Worm (Caenorhabditis elegans): ENCODE measurements around the gene col-14.

The col-14 gene

DNA sequence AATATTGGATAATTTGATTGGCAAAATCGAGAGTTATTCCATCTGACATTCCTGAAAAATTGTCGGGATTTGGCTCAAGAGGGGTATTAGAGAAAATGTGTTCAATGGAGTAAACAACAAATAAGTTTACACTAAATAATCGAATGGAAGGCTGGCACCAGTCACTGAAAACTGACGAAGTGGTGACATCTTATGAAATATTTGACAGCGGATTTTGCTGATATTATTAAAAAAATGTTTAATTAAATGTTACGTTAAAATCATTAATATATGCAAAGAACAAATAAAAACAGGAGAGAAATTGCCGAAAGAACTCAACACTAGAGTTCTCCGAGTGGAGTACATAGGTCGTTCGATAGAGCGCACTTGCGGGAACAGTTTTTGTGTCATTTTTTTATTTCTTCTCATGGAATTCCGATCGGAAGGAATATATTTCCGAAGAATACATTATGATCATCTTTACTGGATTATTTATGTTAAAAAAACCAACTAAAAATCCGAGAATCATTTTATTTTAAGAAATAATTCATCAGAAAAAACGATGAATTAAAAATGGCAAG is 32.4 kb downstream of the col-14 start, which contains the start of gene tag-322:
tag-322 (minus strand) TSS at position 51 of the 560 bp plus-strand sequence.
- TF ChIP-seq sptf-1 (tag; optimal IDR thresholded peaks at IDR 0.05) = no peak
- TF ChIP-seq mls-2 (tag; optimal IDR thresholded peaks at IDR 0.05) = peak; percentile 17
- TF ChIP-seq M03D4.4 (tag; optimal IDR thresholded peaks at IDR 0.05) = no peak
- no peak for TF ChIP-seq flh-1 (GFP tag; optimal IDR thresholded peaks at IDR 0.05)
- TF ChIP-seq zip-8 (tag; optimal IDR thresholded peaks at IDR 0.05) = no peak
- no peak for TF ChIP-seq hlh-1 (tag; optimal IDR thresholded peaks at IDR 0.05)
- TF ChIP-seq nhr-2 (tag; optimal IDR thresholded peaks at IDR 0.05) = no peak
- peak; percentile 41 for TF ChIP-seq lsy-2 (tag; optimal IDR thresholded peaks at IDR 0.05)
- TF ChIP-seq cnd-1 (tag; optimal IDR thresholded peaks at IDR 0.05) = no peak
- TF ChIP-seq ceh-43 (GFP tag; optimal IDR thresholded peaks at IDR 0.05) = no peak
- no peak for TF ChIP-seq snpc-4 (tag; optimal IDR thresholded peaks at IDR 0.05)
- no peak for TF ChIP-seq lin-32 (GFP tag; optimal IDR thresholded peaks at IDR 0.05)
- no peak for TF ChIP-seq unc-39 (tag; optimal IDR thresholded peaks at IDR 0.05)
- TF ChIP-seq mep-1 (tag; optimal IDR thresholded peaks at IDR 0.05) = peak; percentile 64
- TF ChIP-seq nhr-237 (tag; optimal IDR thresholded peaks at IDR 0.05) = no peak
- no peak for TF ChIP-seq sem-2 (GFP tag; optimal IDR thresholded peaks at IDR 0.05)
- no peak for TF ChIP-seq unc-120 (tag; optimal IDR thresholded peaks at IDR 0.05; ENCODE audit: poor library complexity, severe bottlenecking)
- TF ChIP-seq ces-1 (GFP tag; optimal IDR thresholded peaks at IDR 0.05) = peak; percentile 15
- TF ChIP-seq nhr-76 (tag; optimal IDR thresholded peaks at IDR 0.05) = no peak
- no peak for TF ChIP-seq bed-3 (GFP tag; optimal IDR thresholded peaks at IDR 0.05)

- TF ChIP-seq sem-2 (GFP tag; optimal IDR thresholded peaks at IDR 0.05) (peak; percentile 17), lsy-2 (tag; optimal IDR thresholded peaks at IDR 0.05) (peak; percentile 25), ham-2 (GFP tag; optimal IDR thresholded peaks at IDR 0.05) (no peak), snpc-4 (tag; optimal IDR thresholded peaks at IDR 0.05) (no peak), M03D4.4 (tag; optimal IDR thresholded peaks at IDR 0.05) (no peak), unc-39 (tag; optimal IDR thresholded peaks at IDR 0.05) (no peak), hlh-1 (tag; optimal IDR thresholded peaks at IDR 0.05) (peak; percentile 7)
Measured at ce11 chrIV:7789521-7789949, 36.3 kb downstream of the col-14 start, which contains the start of gene imp-3. TSS of gene imp-3 (minus strand) at chrIV:7789613.

DNA sequence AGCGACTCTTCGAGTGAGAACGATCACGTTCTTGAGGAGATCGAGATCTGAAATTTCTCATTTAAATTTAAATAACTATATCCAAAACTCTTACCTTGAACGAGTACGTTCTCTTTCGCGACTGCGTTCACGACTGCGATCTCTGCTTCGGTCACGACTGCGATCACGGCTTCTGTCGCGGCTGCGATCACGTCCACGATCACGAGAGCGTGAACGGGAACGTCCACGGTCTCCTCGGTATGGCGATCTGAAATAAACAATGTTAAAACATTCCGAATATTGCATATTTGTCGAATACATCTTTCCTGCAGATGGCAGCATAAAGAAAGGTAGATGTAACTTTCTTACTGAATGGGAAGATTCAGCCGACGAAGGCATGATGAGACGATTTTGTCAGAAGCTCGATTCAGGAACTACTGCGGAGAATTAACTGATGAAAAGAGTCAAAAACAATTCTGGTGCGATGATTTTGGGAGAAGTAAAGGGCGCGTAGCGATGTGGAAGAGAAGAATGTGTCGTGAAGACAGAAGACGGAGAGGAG is 37.0 kb downstream of the col-14 start:
- no peak for TF ChIP-seq ztf-11 (tag; optimal IDR thresholded peaks at IDR 0.05)

DNA sequence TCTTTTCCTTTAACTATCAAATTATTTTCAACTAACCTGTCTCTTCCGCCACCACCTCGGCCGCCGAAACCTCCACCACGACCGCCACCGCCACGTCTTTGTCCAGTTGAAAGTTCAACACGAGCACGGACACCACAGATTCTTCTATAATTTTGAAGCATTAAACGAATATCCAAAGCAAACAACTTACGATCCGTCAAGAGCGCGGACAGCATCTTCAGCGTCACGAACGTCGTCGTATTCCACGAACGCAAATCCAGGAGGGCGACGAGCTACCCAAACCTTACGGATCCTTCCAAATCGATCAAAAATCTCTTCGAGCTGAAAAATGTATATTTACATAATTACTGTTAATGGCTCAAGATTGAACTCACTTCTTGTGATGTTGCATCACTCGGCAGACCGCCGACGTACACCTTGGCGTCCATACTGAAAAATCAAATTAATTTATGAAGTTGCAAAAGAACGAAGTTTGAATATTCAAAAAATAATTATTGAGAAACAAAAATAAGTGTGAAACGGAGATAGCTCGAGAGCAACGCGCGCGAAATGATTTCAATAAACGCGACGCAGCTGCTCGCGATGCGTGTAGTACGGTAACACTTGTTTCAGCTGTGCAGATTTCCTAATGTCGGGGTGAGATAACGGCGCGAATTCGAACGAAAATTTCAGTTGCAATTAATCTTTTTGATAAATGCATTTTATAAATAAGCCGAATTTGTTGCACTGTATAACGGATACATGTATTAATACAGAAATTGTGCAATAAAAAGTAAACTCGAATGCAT is 37.8 kb downstream of the col-14 start, which contains the start of gene rsp-6:
rsp-6 (minus strand) TSS at position 429 of the 788 bp plus-strand sequence.
- TF ChIP-seq ceh-39 (tag; optimal IDR thresholded peaks at IDR 0.05) = peak; percentile 86
- peak; percentile 20 for TF ChIP-seq drap-1 (GFP tag; optimal IDR thresholded peaks at IDR 0.05)
- TF ChIP-seq elt-1 (tag; optimal IDR thresholded peaks at IDR 0.05; ENCODE audit: borderline replicate concordance, insufficient read depth) = peak; percentile 30
- peak; percentile 86 for TF ChIP-seq nhr-237 (tag; optimal IDR thresholded peaks at IDR 0.05)
- TF ChIP-seq mep-1 (tag; optimal IDR thresholded peaks at IDR 0.05) = peak; percentile 98
- TF ChIP-seq unc-120 (tag; optimal IDR thresholded peaks at IDR 0.05; ENCODE audit: poor library complexity, severe bottlenecking) = peak; percentile 56
- peak; percentile 6 for TF ChIP-seq sptf-1 (tag; optimal IDR thresholded peaks at IDR 0.05)
- TF ChIP-seq snpc-4 (tag; optimal IDR thresholded peaks at IDR 0.05) = no peak
- peak; percentile 58 for TF ChIP-seq cnd-1 (tag; optimal IDR thresholded peaks at IDR 0.05)
- TF ChIP-seq lin-32 (GFP tag; optimal IDR thresholded peaks at IDR 0.05) = no peak
- TF ChIP-seq sem-2 (GFP tag; optimal IDR thresholded peaks at IDR 0.05) = no peak
- no peak for TF ChIP-seq flh-1 (GFP tag; optimal IDR thresholded peaks at IDR 0.05)
- TF ChIP-seq pha-4 (tag; optimal IDR thresholded peaks at IDR 0.05) = peak; percentile 94
- TF ChIP-seq lin-13 (tag; optimal IDR thresholded peaks at IDR 0.05) = peak; percentile 85
- peak; percentile 87 for TF ChIP-seq ces-1 (GFP tag; optimal IDR thresholded peaks at IDR 0.05)
- no peak for TF ChIP-seq nhr-28 (tag; optimal IDR thresholded peaks at IDR 0.05)
- TF ChIP-seq mls-2 (tag; optimal IDR thresholded peaks at IDR 0.05) = no peak
- no peak for TF ChIP-seq elt-3 (tag; optimal IDR thresholded peaks at IDR 0.05)
- peak; percentile 95 for TF ChIP-seq hlh-1 (tag; optimal IDR thresholded peaks at IDR 0.05)
- TF ChIP-seq nhr-12 (tag; optimal IDR thresholded peaks at IDR 0.05) = peak; percentile 2
- TF ChIP-seq unc-62 (GFP tag; optimal IDR thresholded peaks at IDR 0.05) = peak; percentile 77
- TF ChIP-seq lsy-2 (tag; optimal IDR thresholded peaks at IDR 0.05) = peak; percentile 98

Measured in whole organism, mixed stage, embryonic.